Worm (Caenorhabditis elegans) whole organism, L1 larva: ENCODE measurements around the gene col-10.

Experiments
- Y116A8C.19 ChIP-seq: sonication (generic microtip); optimal IDR thresholded peaks from 2 replicates; lab custom pipeline; 2016; ENCODE audit warnings: missing compliant biosample characterization, missing genetic modification characterization, borderline replicate concordance
- aly-2 ChIP-seq: fragments of 150-350 bp; optimal IDR thresholded peaks from 2 replicates; lab custom pipeline; 2014; ENCODE audit warnings: missing biosample characterization, missing genetic modification characterization
- ama-1 ChIP-seq: fragments of 150-350 bp; optimal IDR thresholded peaks from 2 replicates; lab custom pipeline; 2014
- blmp-1 ChIP-seq: fragments of 150-350 bp; optimal IDR thresholded peaks from 2 replicates; lab custom pipeline; 2014; ENCODE audit warnings: missing biosample characterization, missing genetic modification characterization
- ceh-63 ChIP-seq: fragments of 200-800 bp; sonication (Bioruptor generic); optimal IDR thresholded peaks from 2 replicates; lab custom pipeline; 2018; ENCODE audit warnings: mild to moderate bottlenecking, missing genetic modification characterization, missing compliant biosample characterization
- ceh-8 ChIP-seq: fragments of 200-800 bp; sonication (Bioruptor generic); optimal IDR thresholded peaks from 2 replicates; lab custom pipeline; 2018; ENCODE audit warnings: mild to moderate bottlenecking, missing genetic modification characterization, moderate library complexity, missing compliant biosample characterization
- ceh-82 ChIP-seq, 3 experiments: fragments of 150-350 bp in 1 of 3; sonication (generic microtip) in 2 of 3; optimal IDR thresholded peaks; 2 replicates each; lab custom pipeline; 2014 to 2017; ENCODE audit warnings: missing biosample characterization in 3 of 3, missing genetic modification characterization in 3 of 3
- ceh-88 ChIP-seq: fragments of 200-800 bp; sonication (Bioruptor generic); IDR thresholded peaks from 2 replicates; pipeline ENCODE4 v1.3.6; 2022; ENCODE audit warnings: missing genetic modification characterization, missing compliant biosample characterization
- dpl-1 ChIP-seq, 3 experiments: fragments of 150-350 bp in 2 of 3; sonication (generic microtip) in 1 of 3; optimal IDR thresholded peaks; 2 replicates each; lab custom pipeline; 2014 to 2017; ENCODE audit warnings: missing biosample characterization in 3 of 3, missing genetic modification characterization in 3 of 3, missing genetic modification reagents in 3 of 3
- dsc-1 ChIP-seq: sonication (generic microtip); optimal IDR thresholded peaks from 2 replicates; lab custom pipeline; 2016; ENCODE audit warnings: mild to moderate bottlenecking, missing genetic modification characterization, missing compliant biosample characterization
- egl-13 ChIP-seq: sonication (generic microtip); optimal IDR thresholded peaks from 2 replicates; lab custom pipeline; 2016; ENCODE audit warnings: missing genotype, missing genetic modification reagents, missing genetic modification characterization, missing compliant biosample characterization
- elt-3 ChIP-seq, 6 experiments: fragments of 150-350 bp in 1 of 6; sonication (generic microtip); optimal IDR thresholded peaks; 2 replicates each; lab custom pipeline; 2017 to 2018; ENCODE audit warnings: missing biosample characterization in 6 of 6, missing genetic modification characterization in 6 of 6, inconsistent platforms in 1 of 6
- fkh-10 ChIP-seq: sonication (generic microtip); optimal IDR thresholded peaks from 2 replicates; lab custom pipeline; 2017; ENCODE audit warnings: missing biosample characterization, missing genetic modification reagents, missing genetic modification characterization
- fkh-8 ChIP-seq: sonication (generic microtip); optimal IDR thresholded peaks from 2 replicates; lab custom pipeline; 2016; ENCODE audit warnings: mild to moderate bottlenecking, missing genetic modification characterization, missing compliant biosample characterization
- grh-1 ChIP-seq: fragments of 200-800 bp; sonication (Bioruptor generic); IDR thresholded peaks from 2 replicates; pipeline ENCODE4 v1.3.6; 2022; ENCODE audit warnings: missing genetic modification reagents, missing genetic modification characterization, missing compliant biosample characterization
- hlh-17 ChIP-seq: fragments of 200-800 bp; sonication (Bioruptor generic); optimal IDR thresholded peaks from 2 replicates; lab custom pipeline; 2018; ENCODE audit warnings: missing genetic modification characterization, mild to moderate bottlenecking, missing compliant biosample characterization, moderate library complexity, borderline replicate concordance
- hpl-2 ChIP-seq: fragments of 150-350 bp; optimal IDR thresholded peaks from 2 replicates; lab custom pipeline; 2014; ENCODE audit warnings: missing biosample characterization, missing genetic modification reagents, missing genetic modification characterization
- irx-1 ChIP-seq: sonication (generic microtip); optimal IDR thresholded peaks from 2 replicates; lab custom pipeline; 2016; ENCODE audit warnings: missing genetic modification characterization, missing compliant biosample characterization
- lin-14 ChIP-seq: fragments of 200-800 bp; sonication (Bioruptor generic); optimal IDR thresholded peaks from 2 replicates; lab custom pipeline; 2018; ENCODE audit warnings: mild to moderate bottlenecking, missing genetic modification characterization, moderate library complexity, missing compliant biosample characterization
- lin-35 ChIP-seq, 2 experiments: fragments of 150-350 bp; optimal IDR thresholded peaks; 2 replicates each; lab custom pipeline; 2014; ENCODE audit warnings: missing biosample characterization in 2 of 2, missing genetic modification characterization in 2 of 2, missing genetic modification reagents in 2 of 2
- lin-39 ChIP-seq: fragments of 150-350 bp; optimal IDR thresholded peaks from 2 replicates; lab custom pipeline; 2014; ENCODE audit warnings: missing biosample characterization, missing genetic modification reagents, missing genetic modification characterization
- lsy-2 ChIP-seq, 2 experiments: fragments of 150-350 bp; optimal IDR thresholded peaks; 2 replicates each; lab custom pipeline; 2014; ENCODE audit warnings: missing biosample characterization in 2 of 2, missing genetic modification characterization in 2 of 2
- mdl-1 ChIP-seq, 2 experiments: fragments of 150-350 bp; optimal IDR thresholded peaks; 2 replicates each; lab custom pipeline; 2014 to 2017; ENCODE audit warnings: missing biosample characterization in 2 of 2, missing genetic modification characterization in 2 of 2, inconsistent platforms in 1 of 2
- mep-1 ChIP-seq: fragments of 150-350 bp; optimal IDR thresholded peaks from 2 replicates; lab custom pipeline; 2014; ENCODE audit warnings: missing biosample characterization, missing genetic modification characterization
- nhr-11 ChIP-seq: fragments of 150-350 bp; optimal IDR thresholded peaks from 2 replicates; lab custom pipeline; 2014; ENCODE audit warnings: missing biosample characterization, missing genetic modification characterization
- nhr-19 ChIP-seq: fragments of 200-800 bp; sonication (Bioruptor generic); conservative IDR thresholded peaks from 2 replicates; pipeline ENCODE4 v1.3.6; 2022; ENCODE audit warnings: missing genetic modification characterization, missing compliant biosample characterization
- nhr-20 ChIP-seq: sonication (generic microtip); optimal IDR thresholded peaks from 2 replicates; lab custom pipeline; 2016; ENCODE audit warnings: mild to moderate bottlenecking, missing genetic modification characterization, missing compliant biosample characterization
- nhr-237 ChIP-seq: fragments of 150-350 bp; optimal IDR thresholded peaks from 2 replicates; lab custom pipeline; 2014; ENCODE audit warnings: missing biosample characterization, missing genetic modification characterization
- nhr-47 ChIP-seq: sonication (generic microtip); optimal IDR thresholded peaks from 2 replicates; lab custom pipeline; 2016; ENCODE audit warnings: mild to moderate bottlenecking, missing genetic modification characterization, moderate library complexity, missing compliant biosample characterization
- nhr-71 ChIP-seq: sonication (generic microtip); optimal IDR thresholded peaks from 2 replicates; lab custom pipeline; 2016; ENCODE audit warnings: mild to moderate bottlenecking, missing genetic modification characterization, moderate library complexity, missing compliant biosample characterization
- nhr-76 ChIP-seq: sonication (generic microtip); optimal IDR thresholded peaks from 2 replicates; lab custom pipeline; 2017; ENCODE audit warnings: missing biosample characterization, missing genetic modification characterization
- nhr-85 ChIP-seq: sonication (generic microtip); peaks from one replicate; lab custom pipeline; 2016; ENCODE audit warnings: missing genetic modification characterization, inconsistent platforms, missing compliant biosample characterization
- nhr-90 ChIP-seq: sonication (generic microtip); optimal IDR thresholded peaks from 2 replicates; lab custom pipeline; 2016; ENCODE audit warnings: mild to moderate bottlenecking, missing genetic modification characterization, missing compliant biosample characterization; ENCODE audit not compliant: poor library complexity
- pag-3 ChIP-seq: sonication (generic microtip); optimal IDR thresholded peaks from 2 replicates; lab custom pipeline; 2017; ENCODE audit warnings: missing genetic modification characterization, mild to moderate bottlenecking, missing compliant biosample characterization, antibody characterized with exemption, borderline replicate concordance; ENCODE audit not compliant: insufficient read depth
- pax-3 ChIP-seq: fragments of 200-800 bp; sonication (Bioruptor generic); optimal IDR thresholded peaks from 2 replicates; lab custom pipeline; 2018; ENCODE audit warnings: mild to moderate bottlenecking, missing genetic modification characterization, moderate library complexity, missing compliant biosample characterization
- pqm-1 ChIP-seq: sonication (generic microtip); optimal IDR thresholded peaks from 3 replicates; lab custom pipeline; 2017; ENCODE audit warnings: missing biosample characterization, missing genetic modification characterization
- skn-1 ChIP-seq: fragments of 150-350 bp; optimal IDR thresholded peaks from 2 replicates; lab custom pipeline; 2014; ENCODE audit warnings: missing biosample characterization, missing genetic modification characterization
- snpc-4 ChIP-seq: fragments of 150-350 bp; optimal IDR thresholded peaks from 2 replicates; lab custom pipeline; 2014; ENCODE audit warnings: missing biosample characterization, missing genetic modification characterization
- snu-23 ChIP-seq: sonication (generic microtip); optimal IDR thresholded peaks from 2 replicates; lab custom pipeline; 2016; ENCODE audit warnings: missing genetic modification characterization, missing compliant biosample characterization
- tbx-2 ChIP-seq: sonication (generic microtip); optimal IDR thresholded peaks from 2 replicates; lab custom pipeline; 2016; ENCODE audit warnings: missing genetic modification characterization, missing compliant biosample characterization
- tlp-1 ChIP-seq: fragments of 150-350 bp; optimal IDR thresholded peaks from 2 replicates; lab custom pipeline; 2014; ENCODE audit warnings: missing biosample characterization, missing genetic modification characterization
- unc-130 ChIP-seq: fragments of 150-350 bp; optimal IDR thresholded peaks from 2 replicates; lab custom pipeline; 2017; ENCODE audit warnings: missing biosample characterization, missing genetic modification characterization, inconsistent platforms
- unc-62 ChIP-seq: fragments of 150-350 bp; optimal IDR thresholded peaks from 2 replicates; lab custom pipeline; 2014; ENCODE audit warnings: missing biosample characterization, missing genetic modification reagents, missing genetic modification characterization
- unc-86 ChIP-seq: sonication (generic microtip); optimal IDR thresholded peaks from 2 replicates; lab custom pipeline; 2016; ENCODE audit warnings: missing genetic modification characterization, missing compliant biosample characterization
- unc-98 ChIP-seq: fragments of 200-800 bp; sonication (Bioruptor generic); IDR thresholded peaks from 2 replicates; pipeline ENCODE4 v1.3.6; 2022; ENCODE audit warnings: missing genetic modification characterization, missing compliant biosample characterization
- xbp-1 ChIP-seq: sonication (generic microtip); optimal IDR thresholded peaks from 2 replicates; lab custom pipeline; 2016; ENCODE audit warnings: missing genetic modification characterization, missing compliant biosample characterization
- ztf-4 ChIP-seq: fragments of 150-350 bp; optimal IDR thresholded peaks from 2 replicates; lab custom pipeline; 2014; ENCODE audit warnings: missing biosample characterization, missing genetic modification characterization

The col-10 gene

ce11 chrV:9165073-9165699 lies at the start of gene col-10:
Gene col-10 (minus strand): TSS chrV:9165307.
- TF ChIP-seq snpc-4 (no peak), unc-62 (GFP tag; lab: Kevin White, UChicago) (no peak), lsy-2 (tag; optimal IDR thresholded peaks at IDR 0.05; lab: Kevin White, UChicago) (peak in 1 of 2 experiments; percentile 7), nhr-19 (peak; percentile 31; the same call in 1 of the 2 replicates), aly-2 (tag; lab: Kevin White, UChicago) (no peak), egl-13 (no peak), lin-39 (tag; lab: Kevin White, UChicago) (no peak), ceh-63 (no peak), nhr-85 (tag; lab: Kevin White, UChicago) (peak; percentile 98), unc-98 (no peak), fkh-10 (GFP tag; lab: Kevin White, UChicago) (no peak), hpl-2 (no peak), dsc-1 (tag; lab: Kevin White, UChicago) (no peak), hlh-17 (GFP tag; lab: Kevin White, UChicago) (no peak), tlp-1 (tag; lab: Kevin White, UChicago) (no peak), ceh-88 (GFP tag; lab: Robert Waterston, UW) (no peak), ama-1 (lab: Kevin White, UChicago) (peak; percentile 81), snu-23 (peak; percentile 74), tbx-2 (tag; lab: Kevin White, UChicago) (no peak), lin-14 (peak; percentile 91), nhr-11 (no peak), Y116A8C.19 (tag; lab: Kevin White, UChicago) (no peak), nhr-76 (no peak), blmp-1 (peak; percentile 64), unc-86 (no peak), nhr-90 (tag; lab: Kevin White, UChicago) (peak; percentile 62), grh-1 (GFP tag; lab: Robert Waterston, UW) (peak; percentile 18; the same call in 1 of the 2 replicates), nhr-47 (tag; lab: Kevin White, UChicago) (peak; percentile 34), irx-1 (tag; lab: Kevin White, UChicago) (no peak), unc-130 (tag; lab: Kevin White, UChicago) (no peak), ztf-4 (peak; percentile 29), nhr-20 (tag; lab: Kevin White, UChicago) (peak; percentile 78), fkh-8 (tag; lab: Kevin White, UChicago) (no peak), nhr-71 (tag; lab: Kevin White, UChicago) (peak; percentile 71), elt-3 (tag; optimal IDR thresholded peaks at IDR 0.05; lab: Kevin White, UChicago) (peak in 4 of 6 experiments; percentile 40 to 82 (median 62)), pqm-1 (tag; lab: Kevin White, UChicago) (no peak), dpl-1 (GFP tag; optimal IDR thresholded peaks at IDR 0.05; lab: Kevin White, UChicago) (peak in 1 of 3 experiments; percentile 9), pag-3 (tag; lab: Kevin White, UChicago) (peak; percentile 60), skn-1 (no peak), xbp-1 (tag; lab: Kevin White, UChicago) (peak; percentile 23), ceh-8 (GFP tag; lab: Kevin White, UChicago) (no peak), mdl-1 (tag; optimal IDR thresholded peaks at IDR 0.05; lab: Kevin White, UChicago) (no peak), ceh-82 (tag; optimal IDR thresholded peaks at IDR 0.05; lab: Kevin White, UChicago) (no peak), mep-1 (tag; lab: Kevin White, UChicago) (peak; percentile 26), lin-35 (GFP tag; optimal IDR thresholded peaks at IDR 0.05; lab: Kevin White, UChicago) (no peak), pax-3 (tag; lab: Kevin White, UChicago) (no peak), nhr-237 (no peak)
